Worm (Caenorhabditis elegans) whole organism, midembryonic: Measurements from ENCODE around the gene cbd-1.
"Not testable (repeated sequence)": the region's sequence is repeated elsewhere in the genome, so short reads cannot be mapped to it uniquely, and the experiment has no call there.

Experiments
- T22C8.4 ChIP-seq: fragments of 200-800 bp; sonication (Bioruptor generic); IDR thresholded peaks from 2 replicates; pipeline ENCODE4 v1.3.6; 2022; ENCODE audit warnings: missing genetic modification characterization, missing compliant biosample characterization
- cog-1 ChIP-seq: sonication (generic microtip); optimal IDR thresholded peaks from 2 replicates; lab custom pipeline; 2016; ENCODE audit warnings: missing genetic modification characterization, missing compliant biosample characterization
- flt-1 ChIP-seq: fragments of 200-800 bp; sonication (Bioruptor generic); IDR thresholded peaks from 2 replicates; pipeline ENCODE4 v1.3.6; 2022; ENCODE audit warnings: missing genetic modification characterization, missing compliant biosample characterization
- klf-2 ChIP-seq: fragments of 200-800 bp; sonication (Bioruptor generic); conservative IDR thresholded peaks from 2 replicates; pipeline ENCODE4 v1.3.6; 2022; ENCODE audit warnings: missing genetic modification reagents, missing genetic modification characterization, missing compliant biosample characterization
- med-1 ChIP-seq: sonication (generic microtip); optimal IDR thresholded peaks from 2 replicates; lab custom pipeline; 2017; ENCODE audit warnings: missing genetic modification characterization, mild to moderate bottlenecking, missing compliant biosample characterization, antibody characterized with exemption, missing genetic modification reagents; ENCODE audit not compliant: insufficient read depth
- ref-1 ChIP-seq: fragments of 200-800 bp; sonication (Bioruptor generic); conservative IDR thresholded peaks from 2 replicates; pipeline ENCODE4 v1.3.6; 2022; ENCODE audit warnings: missing genetic modification reagents, missing genetic modification characterization, missing compliant biosample characterization
- tab-1 ChIP-seq: fragments of 200-800 bp; sonication (Bioruptor generic); IDR thresholded peaks from 2 replicates; pipeline ENCODE4 v1.3.6; 2022; ENCODE audit warnings: missing genetic modification characterization, missing compliant biosample characterization
- ztf-23 ChIP-seq: fragments of 200-800 bp; sonication (Bioruptor generic); IDR thresholded peaks from 2 replicates; pipeline ENCODE4 v1.3.6; 2022; ENCODE audit warnings: missing genetic modification reagents, missing genetic modification characterization, missing compliant biosample characterization
- ztf-29 ChIP-seq: fragments of 200-800 bp; sonication (Bioruptor generic); IDR thresholded peaks from 2 replicates; pipeline ENCODE4 v1.3.6; 2022; ENCODE audit warnings: missing genetic modification reagents, missing genetic modification characterization, missing compliant biosample characterization

cbd-1 gene

DNA sequence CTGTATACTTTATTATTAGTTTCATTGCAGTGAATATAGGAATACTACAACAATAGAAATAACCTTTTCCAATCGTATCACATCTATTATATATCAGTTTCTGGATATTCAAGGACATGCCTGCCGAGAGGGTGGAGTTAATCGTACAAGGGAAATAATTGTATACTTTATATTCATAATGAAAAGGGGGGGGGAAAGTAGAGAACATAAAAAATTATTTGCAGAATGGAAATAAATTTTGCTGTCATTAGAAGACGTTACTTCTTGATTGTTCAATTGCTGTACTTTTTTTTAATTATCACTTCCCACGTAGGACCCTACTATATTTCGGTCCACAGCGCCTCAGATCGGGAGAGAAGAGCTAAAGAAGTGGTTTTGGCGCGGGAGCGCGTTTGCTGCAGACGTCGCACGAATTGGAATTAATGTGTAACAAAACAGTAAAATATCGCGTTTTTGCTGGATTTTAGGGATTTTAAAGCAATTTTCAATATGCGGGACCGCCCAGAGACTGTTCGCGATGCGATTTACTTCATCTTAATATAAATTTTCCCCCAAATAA is 25.6 kb downstream of the cbd-1 start, which contains the start of gene dsl-6:
TSS of gene dsl-6 (minus strand) at position 51 of the 559 bp plus-strand sequence.
- TF ChIP-seq cog-1 (tag; lab: Kevin White, UChicago); flt-1 (GFP tag; lab: Robert Waterston, UW); ztf-29 (GFP tag; lab: Robert Waterston, UW): not testable (repeated sequence)

DNA sequence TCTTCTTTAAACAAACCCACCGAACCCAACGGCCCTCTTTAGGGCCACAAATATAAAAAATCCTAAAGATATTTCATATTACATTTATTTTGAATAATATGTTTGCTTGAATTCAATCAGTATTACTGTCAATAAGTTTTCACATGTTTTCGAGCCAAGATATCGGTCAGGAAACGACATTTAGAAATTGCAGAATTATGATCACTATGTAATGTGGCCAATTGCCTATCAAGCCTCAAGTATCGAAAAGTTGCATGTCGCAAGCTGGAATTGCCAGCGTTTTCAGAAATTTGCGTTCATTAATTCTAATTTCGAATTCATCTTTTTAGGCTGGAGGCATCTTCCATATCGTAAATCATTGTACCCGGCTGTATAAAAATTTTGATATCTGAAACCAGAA is 28.7 kb downstream of the cbd-1 start:
- TF ChIP-seq klf-2: no peak
- no peak for TF ChIP-seq cog-1 (tag; lab: Kevin White, UChicago)
- TF ChIP-seq ztf-23 (GFP tag; lab: Robert Waterston, UW): no peak
- no peak for TF ChIP-seq ref-1
- TF ChIP-seq med-1 (GFP tag; lab: Kevin White, UChicago): no peak
- no peak for TF ChIP-seq ztf-29 (GFP tag; lab: Robert Waterston, UW)
- TF ChIP-seq T22C8.4: no peak
- no peak for TF ChIP-seq tab-1 (GFP tag; lab: Robert Waterston, UW)
- no peak for TF ChIP-seq flt-1 (GFP tag; lab: Robert Waterston, UW)

DNA sequence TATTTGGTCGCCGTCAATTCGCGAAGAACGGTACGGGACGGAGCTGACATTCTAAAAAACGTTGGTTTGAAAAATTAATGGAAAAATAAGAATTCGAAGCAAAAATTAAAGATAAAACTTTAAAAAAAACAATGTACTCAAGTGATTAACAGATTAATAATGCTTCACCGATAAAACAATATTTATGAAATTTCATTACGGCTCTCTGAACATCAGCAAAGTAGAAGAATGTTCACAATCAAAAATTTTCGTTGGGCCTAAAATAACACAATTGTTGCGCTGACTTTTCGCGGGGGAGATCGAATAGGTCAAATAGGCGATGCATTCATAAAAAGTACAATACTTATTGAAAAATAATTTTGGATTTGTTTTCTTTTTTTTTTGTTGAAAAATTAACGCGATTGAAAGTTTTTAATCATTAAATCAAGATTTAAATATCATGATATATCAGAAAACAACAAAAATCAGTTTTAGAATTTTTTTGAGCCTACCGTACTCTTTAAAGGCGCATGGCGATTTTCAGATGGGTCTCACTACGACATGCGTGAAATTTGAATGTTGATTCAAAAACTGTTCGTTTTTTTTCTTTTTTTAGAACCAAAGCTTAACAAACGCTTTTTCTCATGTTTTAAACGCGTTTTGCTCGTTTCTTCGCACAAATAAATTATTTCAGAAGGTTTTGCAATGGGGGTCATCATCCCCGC is 30.6 kb downstream of the cbd-1 start, which contains the start of the genes memi-3 and cyp-31A2:
TSS of gene memi-3 (minus strand) at position 51 of the 704 bp plus-strand sequence.
TSS of gene cyp-31A2 (plus strand) at position 674 of the 704 bp plus-strand sequence.
- TF ChIP-seq tab-1 (GFP tag; lab: Robert Waterston, UW) (no peak), flt-1 (GFP tag; lab: Robert Waterston, UW) (no peak), med-1 (GFP tag; lab: Kevin White, UChicago) (no peak), ztf-29 (GFP tag; lab: Robert Waterston, UW) (no peak), klf-2 (no peak), ref-1 (no peak), cog-1 (tag; lab: Kevin White, UChicago) (no peak)

DNA sequence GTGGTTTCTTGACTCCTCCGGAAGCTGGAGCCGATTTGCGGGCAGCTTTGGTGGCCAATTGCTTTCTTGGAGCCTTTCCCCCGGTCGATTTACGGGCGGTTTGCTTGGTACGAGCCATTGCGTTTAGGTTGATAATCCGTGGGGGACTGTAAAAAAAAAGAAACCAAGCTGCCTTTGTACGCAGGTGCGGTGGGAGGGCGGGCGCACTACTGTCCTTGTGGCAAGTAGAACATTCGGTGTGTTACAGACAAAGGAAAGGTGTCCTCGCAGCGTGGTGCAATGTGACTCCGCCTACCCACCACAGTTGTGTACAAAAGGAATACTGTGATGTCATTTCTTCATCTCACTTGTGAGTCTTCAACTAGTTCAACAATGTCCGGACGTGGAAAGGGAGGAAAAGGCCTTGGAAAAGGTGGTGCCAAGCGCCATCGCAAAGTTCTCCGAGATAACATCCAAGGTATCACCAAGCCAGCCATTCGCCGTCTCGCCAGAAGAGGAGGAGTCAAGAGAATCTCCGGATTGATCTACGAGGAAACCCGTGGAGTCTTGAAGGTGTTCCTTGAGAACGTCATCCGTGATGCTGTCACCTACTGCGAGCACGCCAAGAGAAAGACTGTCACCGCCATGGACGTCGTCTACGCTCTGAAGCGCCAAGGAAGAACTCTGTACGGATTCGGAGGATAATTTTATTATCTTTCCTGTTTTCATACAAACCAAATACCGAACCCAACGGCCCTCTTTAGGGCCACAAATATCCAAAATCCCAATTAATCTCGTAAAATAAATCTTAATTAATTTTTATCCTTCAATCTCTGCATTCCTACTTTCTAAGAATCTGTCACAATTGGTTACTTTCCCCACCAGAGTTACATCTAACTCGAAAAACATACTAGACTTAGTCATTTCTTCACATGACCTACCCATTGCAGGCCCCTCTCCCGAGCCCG is 34.2 kb downstream of the cbd-1 start, which contains the start of the genes his-63 and his-64:
TSS of gene his-63 (minus strand) at position 118 of the 947 bp plus-strand sequence.
TSS of gene his-64 (plus strand) at position 373 of the 947 bp plus-strand sequence.
- TF ChIP-seq ztf-23 (GFP tag; lab: Robert Waterston, UW): peak; percentile 57; the same call in 1 of the 2 replicates

ce11 chrIV:11410084-11410483 is 37.3 kb downstream of the cbd-1 start, which contains the start of gene gfat-2:
Gene gfat-2 (plus strand): TSS chrIV:11410228.
- TF ChIP-seq med-1 (GFP tag; lab: Kevin White, UChicago) (no peak), ref-1 (no peak), flt-1 (GFP tag; lab: Robert Waterston, UW) (no peak), ztf-23 (GFP tag; lab: Robert Waterston, UW) (no peak), T22C8.4 (no peak), tab-1 (GFP tag; lab: Robert Waterston, UW) (no peak), klf-2 (no peak)

ce11 chrIV:11414920-11415319 is 42.1 kb downstream of the cbd-1 start, which contains the start of gene F22B3.10:
Gene F22B3.10 (minus strand): TSS chrIV:11415020.
- no peak for TF ChIP-seq med-1 (GFP tag; lab: Kevin White, UChicago)

DNA sequence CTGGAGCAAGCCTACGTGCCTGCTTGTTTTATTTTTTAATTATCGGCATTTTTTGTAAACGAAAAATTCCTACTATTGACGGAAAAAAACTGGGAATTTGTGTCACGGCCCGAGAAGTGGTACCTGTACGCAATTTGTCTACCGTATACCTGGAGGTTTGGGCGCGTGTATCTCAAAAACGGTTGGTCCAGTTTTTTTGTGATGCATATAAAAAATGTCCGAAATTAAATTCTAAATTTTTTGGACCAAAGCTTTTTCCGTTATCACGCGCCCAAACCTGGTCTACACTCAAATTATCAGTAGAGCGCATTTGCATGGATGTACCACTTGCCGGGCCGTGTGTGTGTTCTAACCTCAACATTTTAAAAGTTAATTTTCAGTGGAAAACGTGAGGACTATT is 43.9 kb downstream of the cbd-1 start, which contains the start of gene F22B3.5:
TSS of gene F22B3.5 (minus strand) at position 101 of the 400 bp plus-strand sequence.
- TF ChIP-seq ref-1; med-1 (GFP tag; lab: Kevin White, UChicago); flt-1 (GFP tag; lab: Robert Waterston, UW): not testable (repeated sequence)

DNA sequence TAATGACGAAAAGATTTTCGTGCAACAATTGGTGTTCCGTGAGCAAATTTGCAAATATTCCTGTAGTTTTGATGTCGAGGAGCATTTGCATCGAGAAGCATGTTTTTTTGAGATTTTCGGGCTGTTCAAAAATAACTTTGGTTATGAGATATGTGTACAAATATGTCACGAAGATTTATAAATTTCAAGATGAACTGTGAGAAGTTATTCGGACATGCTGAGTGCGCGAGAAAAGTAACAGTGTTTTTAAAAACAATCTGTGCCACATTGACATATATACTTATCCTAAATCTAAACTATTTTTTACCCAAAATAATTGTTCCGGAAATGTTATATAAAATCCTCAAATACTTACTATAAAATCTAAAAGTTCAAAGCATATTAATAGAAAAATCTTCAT is 48.9 kb downstream of the cbd-1 start, which contains the start of gene F22B3.7:
TSS of gene F22B3.7 (minus strand) at position 101 of the 400 bp plus-strand sequence.
- TF ChIP-seq ztf-23 (GFP tag; lab: Robert Waterston, UW) (no peak), ref-1 (no peak), cog-1 (tag; lab: Kevin White, UChicago) (no peak), klf-2 (no peak), tab-1 (GFP tag; lab: Robert Waterston, UW) (no peak), flt-1 (GFP tag; lab: Robert Waterston, UW) (no peak), T22C8.4 (no peak), ztf-29 (GFP tag; lab: Robert Waterston, UW) (no peak), med-1 (GFP tag; lab: Kevin White, UChicago) (no peak)

- TF ChIP-seq flt-1 (GFP tag; lab: Robert Waterston, UW) (no peak), ztf-29 (GFP tag; lab: Robert Waterston, UW) (no peak), cog-1 (tag; lab: Kevin White, UChicago) (no peak), ztf-23 (GFP tag; lab: Robert Waterston, UW) (no peak), klf-2 (no peak), tab-1 (GFP tag; lab: Robert Waterston, UW) (no peak), med-1 (GFP tag; lab: Kevin White, UChicago) (no peak)
Measured at ce11 chrIV:11424830-11425229, 52.0 kb downstream of the cbd-1 start, which contains the start of gene F22B3.8. Gene F22B3.8 (minus strand): TSS chrIV:11424930.
